Fruit fly (Drosophila melanogaster): Measurements from ENCODE around the gene Rop.

Rop gene

dm6 chr3L:4122185-4122767 is 16.5 kb downstream of the Rop start, which contains the start of gene Chd64:
TSS of gene Chd64 (minus strand) at chr3L:4122388.
- TF ChIP-seq h (optimal IDR thresholded peaks at IDR 0.05) (no peak), ttk (optimal IDR thresholded peaks at IDR 0.05) (no peak), Sin3A (optimal IDR thresholded peaks at IDR 0.05) (no peak), psq (optimal IDR thresholded peaks at IDR 0.05) (no peak), insv (optimal IDR thresholded peaks at IDR 0.05) (no peak), Myc (optimal IDR thresholded peaks at IDR 0.05) (no peak)

DNA sequence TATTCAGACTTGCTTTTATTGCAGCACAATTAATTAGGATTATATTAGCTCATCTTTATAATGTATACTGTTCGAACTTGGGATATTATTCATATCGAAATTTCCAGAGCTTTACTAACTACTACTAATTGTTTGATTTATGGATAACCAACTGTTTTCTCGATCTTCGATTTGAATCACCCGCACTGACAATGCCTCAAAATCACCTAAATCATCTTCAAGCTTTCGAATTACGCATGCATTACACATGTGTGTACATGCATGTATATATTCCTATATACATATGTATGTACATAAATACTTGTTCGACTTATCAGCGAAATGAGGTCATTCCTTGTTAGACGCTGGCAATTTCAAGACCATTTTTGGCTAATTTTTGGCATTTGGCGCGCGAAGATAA is 17.2 kb downstream of the Rop start:
- TF ChIP-seq psq (optimal IDR thresholded peaks at IDR 0.05) (no peak), h (optimal IDR thresholded peaks at IDR 0.05) (no peak), insv (optimal IDR thresholded peaks at IDR 0.05) (no peak), Myc (optimal IDR thresholded peaks at IDR 0.05) (no peak), ttk (optimal IDR thresholded peaks at IDR 0.05) (no peak), Sin3A (optimal IDR thresholded peaks at IDR 0.05) (no peak)

dm6 chr3L:4120358-4121349 is 18.1 kb downstream of the Rop start:
- TF ChIP-seq ttk (optimal IDR thresholded peaks at IDR 0.05) (peak; percentile 16), Myc (optimal IDR thresholded peaks at IDR 0.05) (no peak)

DNA sequence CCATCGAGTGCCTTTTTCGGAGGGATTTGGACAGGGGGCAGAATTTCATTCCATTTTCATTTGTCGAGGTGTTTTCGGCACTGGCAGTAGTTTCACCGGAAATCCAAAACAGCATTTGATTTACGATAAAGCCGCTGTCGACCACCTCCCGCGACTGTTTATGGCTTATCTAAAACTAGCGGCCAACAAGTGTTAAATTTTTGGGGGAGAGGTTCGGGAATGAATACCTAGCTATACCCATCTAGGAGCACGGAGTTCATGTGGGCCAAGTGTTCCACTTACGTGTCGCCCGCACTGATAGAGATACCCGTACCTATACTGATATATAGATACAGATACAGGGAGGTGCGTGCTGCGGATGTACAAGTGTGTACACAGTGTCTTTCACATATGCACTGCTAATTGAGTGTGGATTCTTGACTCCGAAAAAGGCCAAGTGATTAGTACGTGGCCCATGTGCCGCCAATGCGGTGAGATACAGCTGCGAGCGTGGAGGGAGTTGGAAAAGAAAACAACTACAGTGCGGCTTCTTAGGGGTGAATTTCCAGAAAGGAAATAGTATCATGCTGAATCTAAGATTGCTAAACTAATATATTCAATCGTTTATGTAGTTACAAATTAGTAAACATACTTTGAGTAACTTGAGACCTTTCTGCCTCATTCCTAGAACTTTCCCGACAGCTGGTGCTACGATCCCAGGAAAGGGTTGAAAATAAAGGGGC is 19.0 kb downstream of the Rop start:
- no peak for TF ChIP-seq ttk (optimal IDR thresholded peaks at IDR 0.05)
- no peak for TF ChIP-seq h (optimal IDR thresholded peaks at IDR 0.05)
- TF ChIP-seq psq (optimal IDR thresholded peaks at IDR 0.05) = no peak
- no peak for TF ChIP-seq Sin3A (optimal IDR thresholded peaks at IDR 0.05)
- no peak for TF ChIP-seq insv (optimal IDR thresholded peaks at IDR 0.05)
- TF ChIP-seq Myc (optimal IDR thresholded peaks at IDR 0.05) = no peak

dm6 chr3L:4118339-4118738 is 20.5 kb downstream of the Rop start:
- TF ChIP-seq Sin3A (optimal IDR thresholded peaks at IDR 0.05) (no peak), ttk (optimal IDR thresholded peaks at IDR 0.05) (no peak), psq (optimal IDR thresholded peaks at IDR 0.05) (no peak), Myc (optimal IDR thresholded peaks at IDR 0.05) (no peak), h (optimal IDR thresholded peaks at IDR 0.05) (no peak), insv (optimal IDR thresholded peaks at IDR 0.05) (no peak)

dm6 chr3L:4117493-4117892 is 21.3 kb downstream of the Rop start:
- TF ChIP-seq Sin3A (optimal IDR thresholded peaks at IDR 0.05) (no peak), psq (optimal IDR thresholded peaks at IDR 0.05) (no peak), insv (optimal IDR thresholded peaks at IDR 0.05) (no peak), Myc (optimal IDR thresholded peaks at IDR 0.05) (no peak), h (optimal IDR thresholded peaks at IDR 0.05) (no peak), ttk (optimal IDR thresholded peaks at IDR 0.05) (no peak)

DNA sequence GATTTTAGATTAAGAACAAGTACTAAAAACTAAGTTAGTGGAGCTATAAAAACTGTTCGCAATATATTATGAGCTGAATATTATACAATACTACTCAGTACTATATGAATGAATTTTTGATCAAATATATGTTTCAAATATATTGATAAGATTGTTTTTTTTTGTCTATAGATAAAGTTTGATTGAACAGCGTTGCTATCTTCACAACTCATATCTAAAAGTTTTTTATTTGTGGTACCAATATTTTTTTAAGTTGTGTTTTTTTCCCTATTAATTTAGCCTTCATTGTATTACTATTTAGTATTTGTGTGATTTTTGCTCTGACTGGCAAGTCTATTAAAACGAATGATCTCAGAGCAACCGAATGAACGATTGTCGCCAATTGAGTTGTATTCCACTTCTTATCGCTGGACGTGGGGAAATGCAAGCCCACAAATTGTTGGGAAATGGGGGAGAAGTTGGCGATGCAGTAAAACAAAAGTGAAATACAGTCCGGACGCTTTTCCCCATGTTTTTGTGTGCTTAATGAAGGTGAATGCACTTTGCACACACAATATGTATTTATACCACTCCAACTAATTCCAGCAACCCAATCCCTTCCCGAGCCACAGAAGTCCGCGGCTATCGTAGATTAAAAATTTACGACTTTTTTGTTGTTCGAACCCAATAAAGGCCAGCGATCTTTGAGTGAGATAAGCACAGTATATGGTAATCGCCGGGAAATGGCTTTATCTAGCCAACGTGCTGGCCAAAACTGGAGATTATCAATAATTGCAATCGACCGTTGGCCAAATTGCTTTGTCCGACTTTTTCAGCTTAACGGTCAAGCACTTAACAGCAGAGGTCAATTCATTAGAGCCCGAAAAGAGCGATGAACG is 22.1 kb downstream of the Rop start:
- TF ChIP-seq h (optimal IDR thresholded peaks at IDR 0.05) = no peak
- no peak for TF ChIP-seq Myc (optimal IDR thresholded peaks at IDR 0.05)
- TF ChIP-seq ttk (optimal IDR thresholded peaks at IDR 0.05) = no peak
- TF ChIP-seq psq (optimal IDR thresholded peaks at IDR 0.05) = no peak
- TF ChIP-seq Sin3A (optimal IDR thresholded peaks at IDR 0.05) = no peak
- no peak for TF ChIP-seq insv (optimal IDR thresholded peaks at IDR 0.05)

DNA sequence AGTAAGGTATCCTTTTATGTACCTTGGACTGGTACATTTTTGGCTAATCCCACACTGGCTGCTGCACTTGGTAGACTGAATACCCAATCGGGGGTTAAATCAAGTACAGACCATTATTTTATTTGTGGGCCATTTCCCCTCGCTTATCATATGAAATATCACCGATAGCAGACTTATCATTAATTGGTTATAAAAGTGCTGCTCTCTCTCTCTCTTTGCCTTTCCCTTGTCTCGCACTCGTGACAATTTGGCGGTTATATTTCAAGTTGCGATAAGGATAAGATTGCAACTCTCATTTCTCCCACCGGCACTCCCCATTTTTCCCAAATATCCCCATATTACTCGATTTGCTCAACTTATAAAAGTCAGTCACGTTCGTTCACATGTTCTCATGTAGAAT is 23.1 kb downstream of the Rop start:
- TF ChIP-seq Sin3A (optimal IDR thresholded peaks at IDR 0.05) (no peak), ttk (optimal IDR thresholded peaks at IDR 0.05) (no peak), psq (optimal IDR thresholded peaks at IDR 0.05) (no peak), h (optimal IDR thresholded peaks at IDR 0.05) (no peak), insv (optimal IDR thresholded peaks at IDR 0.05) (no peak)

- TF ChIP-seq Myc (optimal IDR thresholded peaks at IDR 0.05) = no peak
These were observed 23.7 kb downstream of the Rop start for dm6 chr3L:4115107-4115506.

- no peak for TF ChIP-seq Myc (optimal IDR thresholded peaks at IDR 0.05)
- TF ChIP-seq Sin3A (optimal IDR thresholded peaks at IDR 0.05) = no peak
- TF ChIP-seq psq (optimal IDR thresholded peaks at IDR 0.05) = no peak
- TF ChIP-seq h (optimal IDR thresholded peaks at IDR 0.05) = no peak
- TF ChIP-seq ttk (optimal IDR thresholded peaks at IDR 0.05) = no peak
- no peak for TF ChIP-seq insv (optimal IDR thresholded peaks at IDR 0.05)
These were observed 24.8 kb downstream of the Rop start for dm6 chr3L:4113998-4114397.

DNA sequence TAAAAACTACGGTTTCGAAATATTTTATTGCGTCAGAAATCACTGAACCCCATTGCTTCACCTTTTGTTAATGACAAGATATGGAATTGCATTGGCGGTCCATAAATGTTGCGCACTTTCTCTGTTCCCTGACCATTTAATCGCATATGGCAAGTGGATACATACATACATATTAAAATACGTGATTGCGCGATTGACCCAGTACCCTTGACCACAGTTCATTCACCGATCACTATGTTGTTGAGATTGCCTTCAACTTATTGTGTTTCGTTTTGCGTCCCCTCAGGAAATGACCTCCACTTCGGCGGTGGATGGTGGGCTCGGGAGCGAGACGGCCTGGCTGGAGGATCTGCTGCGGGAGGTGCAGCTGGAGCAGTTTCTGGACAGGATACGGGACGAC is 28.6 kb downstream of the Rop start:
- TF ChIP-seq Sin3A (optimal IDR thresholded peaks at IDR 0.05) = no peak
- no peak for TF ChIP-seq h (optimal IDR thresholded peaks at IDR 0.05)
- TF ChIP-seq insv (optimal IDR thresholded peaks at IDR 0.05) = no peak
